Worm (Caenorhabditis elegans): ENCODE measurements around the gene F44G3.7.

Gene F44G3.7

ce11 chrV:16137043-16137442 lies at the start of gene F44G3.7:
TSS of gene F44G3.7 (minus strand) at chrV:16137143.
- TF ChIP-seq nhr-25 (tag; optimal IDR thresholded peaks at IDR 0.05) (no peak), lin-39 (tag; optimal IDR thresholded peaks at IDR 0.05) (no peak), Y55F3AM.14 (GFP tag; optimal IDR thresholded peaks at IDR 0.05) (no peak), ceh-16 (tag; optimal IDR thresholded peaks at IDR 0.05) (no peak), blmp-1 (tag; optimal IDR thresholded peaks at IDR 0.05; ENCODE audit: insufficient read depth) (no peak), C34F6.9 (tag; optimal IDR thresholded peaks at IDR 0.05) (no peak)

- no peak for TF ChIP-seq ztf-4 (tag; optimal IDR thresholded peaks at IDR 0.05)
- no peak for TF ChIP-seq unc-39 (tag; optimal IDR thresholded peaks at IDR 0.05)
- no peak for TF ChIP-seq sma-3 (GFP tag; optimal IDR thresholded peaks at IDR 0.05)
- no peak for TF ChIP-seq mab-5 (tag; optimal IDR thresholded peaks at IDR 0.05)
- TF ChIP-seq ceh-82 (tag; optimal IDR thresholded peaks at IDR 0.05), result no peak
- TF ChIP-seq nhr-12 (tag; optimal IDR thresholded peaks at IDR 0.05), result no peak
- TF ChIP-seq mbf-1 (tag; optimal IDR thresholded peaks at IDR 0.05), result no peak
- no peak for TF ChIP-seq peb-1 (tag; optimal IDR thresholded peaks at IDR 0.05)
- no peak for TF ChIP-seq skn-1 (tag; optimal IDR thresholded peaks at IDR 0.05)
- TF ChIP-seq gmeb-1 (tag; optimal IDR thresholded peaks at IDR 0.05), result no peak
- TF ChIP-seq fos-1 (tag; optimal IDR thresholded peaks at IDR 0.05), result no peak
- TF ChIP-seq elt-3 (tag; optimal IDR thresholded peaks at IDR 0.05), result no peak
- TF ChIP-seq egl-27 (tag; optimal IDR thresholded peaks at IDR 0.05), result no peak
- TF ChIP-seq lsy-2 (tag; optimal IDR thresholded peaks at IDR 0.05), result no peak
- no peak for TF ChIP-seq nhr-11 (tag; optimal IDR thresholded peaks at IDR 0.05)
- no peak for TF ChIP-seq dmd-4 (tag; optimal IDR thresholded peaks at IDR 0.05)
- no peak for TF ChIP-seq nhr-23 (tag; optimal IDR thresholded peaks at IDR 0.05)
- no peak for TF ChIP-seq aly-2 (tag; optimal IDR thresholded peaks at IDR 0.05)
- TF ChIP-seq crh-2 (tag; optimal IDR thresholded peaks at IDR 0.05), result no peak
Observed at ce11 chrV:16183357-16183756, 46.4 kb upstream of the F44G3.7 start, which contains the start of gene srz-14. TSS of gene srz-14 (plus strand) at chrV:16183657.

- TF ChIP-seq gmeb-1 (tag; optimal IDR thresholded peaks at IDR 0.05), result no peak
- no peak for TF ChIP-seq Y55F3AM.14 (GFP tag; optimal IDR thresholded peaks at IDR 0.05)
- no peak for TF ChIP-seq nhr-237 (tag; optimal IDR thresholded peaks at IDR 0.05)
- TF ChIP-seq alr-1 (tag; optimal IDR thresholded peaks at IDR 0.05), result no peak
- no peak for TF ChIP-seq nhr-6 (tag; optimal IDR thresholded peaks at IDR 0.05)
- no peak for TF ChIP-seq lin-11 (tag; optimal IDR thresholded peaks at IDR 0.05)
- TF ChIP-seq sma-9 (GFP tag; optimal IDR thresholded peaks at IDR 0.05), result no peak
- TF ChIP-seq sma-9 (tag; optimal IDR thresholded peaks at IDR 0.05), result no peak
Observed at ce11 chrV:16182918-16183317, 46.0 kb upstream of the F44G3.7 start, which contains the start of gene srh-277. TSS of gene srh-277 (plus strand) at chrV:16183218.

ce11 chrV:16182110-16182509 lies 45.2 kb upstream of the F44G3.7 start, which contains the start of gene srz-13:
TSS of gene srz-13 (plus strand) at chrV:16182410.
- TF ChIP-seq sem-4 (tag; optimal IDR thresholded peaks at IDR 0.05) (no peak), nhr-6 (tag; optimal IDR thresholded peaks at IDR 0.05) (no peak), mab-5 (tag; optimal IDR thresholded peaks at IDR 0.05) (no peak), ztf-1 (GFP tag; conservative IDR thresholded peaks at IDR 0.05) (no peak), ama-1 (optimal IDR thresholded peaks at IDR 0.05) (no peak), crh-2 (tag; optimal IDR thresholded peaks at IDR 0.05) (no peak), mdl-1 (tag; optimal IDR thresholded peaks at IDR 0.05) (no peak), Y55F3AM.14 (GFP tag; optimal IDR thresholded peaks at IDR 0.05) (no peak), elt-1 (tag; optimal IDR thresholded peaks at IDR 0.05) (no peak), lin-39 (tag; optimal IDR thresholded peaks at IDR 0.05) (no peak), ZK546.5 (tag; optimal IDR thresholded peaks at IDR 0.05) (no peak), nhr-12 (tag; optimal IDR thresholded peaks at IDR 0.05) (no peak), nhr-77 (tag; optimal IDR thresholded peaks at IDR 0.05) (no peak), ceh-82 (tag; optimal IDR thresholded peaks at IDR 0.05) (no peak)

ce11 chrV:16180350-16180749 lies 43.4 kb upstream of the F44G3.7 start, which contains the start of gene str-106:
TSS of gene str-106 (plus strand) at chrV:16180650.
- TF ChIP-seq blmp-1 (tag; optimal IDR thresholded peaks at IDR 0.05; ENCODE audit: insufficient read depth) (no peak), Y55F3AM.14 (GFP tag; optimal IDR thresholded peaks at IDR 0.05) (no peak), skn-1 (tag; optimal IDR thresholded peaks at IDR 0.05) (no peak), lin-11 (tag; optimal IDR thresholded peaks at IDR 0.05) (no peak), peb-1 (tag; optimal IDR thresholded peaks at IDR 0.05) (no peak), ztf-4 (tag; optimal IDR thresholded peaks at IDR 0.05) (no peak), zag-1 (tag; optimal IDR thresholded peaks at IDR 0.05) (no peak)

All from whole organism, L2 larva.